Worm (Caenorhabditis elegans) whole organism, L3 larva: ENCODE measurements around the gene K11D12.14.
A peak's percentile ranks its signal among the peaks of the same experiment; 100 is the strongest.

Experiments
- ZK546.5 ChIP-seq: sonication (generic microtip); optimal IDR thresholded peaks from 2 replicates; lab custom pipeline; 2017; ENCODE audit warnings: missing biosample characterization, missing genetic modification characterization
- aly-2 ChIP-seq: fragments of 150-350 bp; optimal IDR thresholded peaks from 2 replicates; lab custom pipeline; 2014; ENCODE audit warnings: missing biosample characterization, missing genetic modification characterization
- ama-1 ChIP-seq: fragments of 150-350 bp; optimal IDR thresholded peaks from 2 replicates; lab custom pipeline; 2018
- ceh-16 ChIP-seq: sonication (generic microtip); optimal IDR thresholded peaks from 2 replicates; lab custom pipeline; 2017; ENCODE audit warnings: missing biosample characterization, missing genetic modification characterization
- ceh-82 ChIP-seq: fragments of 150-350 bp; optimal IDR thresholded peaks from 2 replicates; lab custom pipeline; 2014; ENCODE audit warnings: missing biosample characterization, missing genetic modification characterization
- ceh-9 ChIP-seq: sonication (generic microtip); optimal IDR thresholded peaks from 2 replicates; lab custom pipeline; 2018; ENCODE audit warnings: missing biosample characterization, missing genetic modification characterization
- daf-12 ChIP-seq: fragments of 150-350 bp; optimal IDR thresholded peaks from 2 replicates; lab custom pipeline; 2014; ENCODE audit warnings: missing biosample characterization, missing genetic modification reagents, missing genetic modification characterization
- egl-27 ChIP-seq: sonication (generic microtip); optimal IDR thresholded peaks from 4 replicates; lab custom pipeline; 2017; ENCODE audit warnings: missing biosample characterization, missing genetic modification reagents, missing genetic modification characterization
- egl-5 ChIP-seq: fragments of 150-350 bp; optimal IDR thresholded peaks from 2 replicates; lab custom pipeline; 2017; ENCODE audit warnings: missing biosample characterization, missing genetic modification reagents, missing genetic modification characterization, inconsistent platforms
- elt-2 ChIP-seq: sonication (generic microtip); optimal IDR thresholded peaks from 2 replicates; lab custom pipeline; 2016; ENCODE audit warnings: missing genetic modification reagents, mild to moderate bottlenecking, missing genetic modification characterization, missing compliant biosample characterization
- elt-3 ChIP-seq, 3 experiments: fragments of 150-350 bp in 1 of 3; sonication (generic microtip) in 2 of 3; optimal IDR thresholded peaks; 2 replicates in 2 of 3; 4 replicates in 1 of 3; lab custom pipeline; 2014 to 2017; ENCODE audit warnings: missing biosample characterization in 3 of 3, missing genetic modification characterization in 3 of 3
- eor-1 ChIP-seq, 2 experiments: fragments of 150-350 bp; optimal IDR thresholded peaks; 2 replicates each; lab custom pipeline; 2014 to 2018; ENCODE audit warnings: missing biosample characterization in 2 of 2, missing genetic modification characterization in 2 of 2
- fkh-10 ChIP-seq: sonication (generic microtip); optimal IDR thresholded peaks from 2 replicates; lab custom pipeline; 2017; ENCODE audit warnings: missing biosample characterization, missing genetic modification reagents, missing genetic modification characterization
- fkh-2 ChIP-seq: fragments of 150-350 bp; optimal IDR thresholded peaks from 2 replicates; lab custom pipeline; 2014; ENCODE audit warnings: missing biosample characterization, missing genetic modification reagents, missing genetic modification characterization
- fos-1 ChIP-seq: fragments of 150-350 bp; optimal IDR thresholded peaks from 2 replicates; lab custom pipeline; 2014; ENCODE audit warnings: missing biosample characterization, missing genetic modification characterization
- hmg-11 ChIP-seq: sonication (generic microtip); optimal IDR thresholded peaks from 2 replicates; lab custom pipeline; 2016; ENCODE audit warnings: missing genetic modification characterization, missing compliant biosample characterization
- lin-15B ChIP-seq: fragments of 150-350 bp; optimal IDR thresholded peaks from 2 replicates; lab custom pipeline; 2014; ENCODE audit warnings: missing biosample characterization, missing genetic modification characterization
- mdl-1 ChIP-seq: fragments of 150-350 bp; optimal IDR thresholded peaks from 2 replicates; lab custom pipeline; 2014; ENCODE audit warnings: missing biosample characterization, missing genetic modification characterization
- nfya-1 ChIP-seq: sonication (generic microtip); optimal IDR thresholded peaks from 2 replicates; lab custom pipeline; 2017; ENCODE audit warnings: missing genetic modification characterization, mild to moderate bottlenecking, missing compliant biosample characterization, antibody characterized with exemption, moderate library complexity; ENCODE audit not compliant: insufficient read depth
- nhr-11 ChIP-seq: fragments of 150-350 bp; optimal IDR thresholded peaks from 2 replicates; lab custom pipeline; 2014; ENCODE audit warnings: missing biosample characterization, missing genetic modification characterization
- nhr-237 ChIP-seq: fragments of 150-350 bp; optimal IDR thresholded peaks from 2 replicates; lab custom pipeline; 2014; ENCODE audit warnings: missing biosample characterization, missing genetic modification characterization
- nhr-25 ChIP-seq: sonication (generic microtip); optimal IDR thresholded peaks from 2 replicates; lab custom pipeline; 2017; ENCODE audit warnings: missing biosample characterization, missing genetic modification characterization
- nhr-28 ChIP-seq: fragments of 150-350 bp; optimal IDR thresholded peaks from 2 replicates; lab custom pipeline; 2014; ENCODE audit warnings: missing biosample characterization, missing genetic modification characterization
- nhr-43 ChIP-seq: sonication (generic microtip); optimal IDR thresholded peaks from 2 replicates; lab custom pipeline; 2016; ENCODE audit warnings: mild to moderate bottlenecking, missing genetic modification characterization, missing compliant biosample characterization; ENCODE audit not compliant: poor library complexity, severe bottlenecking
- nhr-67 ChIP-seq: fragments of 150-350 bp; optimal IDR thresholded peaks from 2 replicates; lab custom pipeline; 2014; ENCODE audit warnings: missing biosample characterization, missing genetic modification characterization
- nhr-76 ChIP-seq: fragments of 150-350 bp; sonication (generic microtip); optimal IDR thresholded peaks from 5 replicates; lab custom pipeline; 2014; ENCODE audit warnings: missing biosample characterization, missing genetic modification characterization
- nhr-77 ChIP-seq: fragments of 150-350 bp; optimal IDR thresholded peaks from 2 replicates; lab custom pipeline; 2014; ENCODE audit warnings: missing biosample characterization, missing genetic modification characterization
- pha-4 ChIP-seq: fragments of 150-350 bp; optimal IDR thresholded peaks from 2 replicates; lab custom pipeline; 2014; ENCODE audit warnings: missing biosample characterization, missing genetic modification reagents, missing genetic modification characterization
- pqm-1 ChIP-seq: fragments of 150-350 bp; optimal IDR thresholded peaks from 2 replicates; lab custom pipeline; 2017; ENCODE audit warnings: missing biosample characterization, missing genetic modification characterization, inconsistent platforms
- sea-2 ChIP-seq: fragments of 150-350 bp; sonication (generic microtip); optimal IDR thresholded peaks from 4 replicates; lab custom pipeline; 2014; ENCODE audit warnings: missing biosample characterization, missing genetic modification reagents, missing genetic modification characterization
- skn-1 ChIP-seq: fragments of 150-350 bp; optimal IDR thresholded peaks from 2 replicates; lab custom pipeline; 2014; ENCODE audit warnings: missing biosample characterization, missing genetic modification characterization
- snpc-4 ChIP-seq: fragments of 150-350 bp; optimal IDR thresholded peaks from 2 replicates; lab custom pipeline; 2014; ENCODE audit warnings: missing biosample characterization, missing genetic modification characterization
- tbx-2 ChIP-seq: sonication (generic microtip); optimal IDR thresholded peaks from 2 replicates; lab custom pipeline; 2016; ENCODE audit warnings: mild to moderate bottlenecking, missing genetic modification characterization, missing compliant biosample characterization
- unc-39 ChIP-seq: sonication (generic microtip); optimal IDR thresholded peaks from 4 replicates; lab custom pipeline; 2017; ENCODE audit warnings: missing biosample characterization, missing genetic modification characterization
- zag-1 ChIP-seq: fragments of 150-350 bp; optimal IDR thresholded peaks from 2 replicates; lab custom pipeline; 2014; ENCODE audit warnings: missing biosample characterization, missing genetic modification characterization
- ztf-11 ChIP-seq: fragments of 150-350 bp; optimal IDR thresholded peaks from 2 replicates; lab custom pipeline; 2014; ENCODE audit warnings: missing biosample characterization, missing genetic modification characterization
- ztf-4 ChIP-seq: fragments of 150-350 bp; optimal IDR thresholded peaks from 2 replicates; lab custom pipeline; 2014; ENCODE audit warnings: missing biosample characterization, missing genetic modification characterization

K11D12.14 gene

DNA sequence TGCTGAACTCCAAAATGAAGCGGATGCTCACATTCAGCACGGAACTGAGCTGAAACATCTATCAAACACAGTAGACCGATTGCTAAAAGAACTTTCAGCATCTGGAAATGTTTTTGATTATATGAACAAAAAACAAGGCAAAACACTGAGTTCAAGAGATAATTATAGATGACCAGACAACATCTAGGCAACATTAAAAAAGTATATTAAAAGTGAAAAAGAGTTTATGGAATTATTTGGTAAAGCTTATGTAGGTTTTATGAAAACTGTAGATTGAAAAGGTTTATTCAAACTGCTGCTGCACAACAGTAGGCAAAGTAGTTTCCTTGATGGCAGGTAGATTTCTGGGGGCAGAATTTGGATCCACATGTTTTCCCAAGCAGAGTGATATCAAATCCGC is 13.1 kb upstream of the K11D12.14 start, which contains the start of gene K11D12.7:
K11D12.7 (minus strand) TSS at position 101 of the 400 bp plus-strand sequence.
- TF ChIP-seq fkh-2 (tag; lab: Kevin White, UChicago) (no peak), nhr-76 (tag; lab: Kevin White, UChicago) (no peak), daf-12 (no peak), skn-1 (tag; lab: Kevin White, UChicago) (no peak), elt-3 (tag; optimal IDR thresholded peaks at IDR 0.05; lab: Kevin White, UChicago) (no peak), ztf-11 (tag; lab: Kevin White, UChicago) (no peak), ama-1 (lab: Kevin White, UChicago) (no peak), snpc-4 (tag; lab: Kevin White, UChicago) (no peak), lin-15B (tag; lab: Kevin White, UChicago) (no peak), nhr-237 (tag; lab: Kevin White, UChicago) (no peak), unc-39 (tag; lab: Kevin White, UChicago) (no peak), eor-1 (tag; optimal IDR thresholded peaks at IDR 0.05; lab: Kevin White, UChicago) (no peak), ztf-4 (tag; lab: Kevin White, UChicago) (no peak), egl-5 (no peak), ceh-9 (tag; lab: Kevin White, UChicago) (no peak), nhr-67 (tag; lab: Kevin White, UChicago) (no peak)

DNA sequence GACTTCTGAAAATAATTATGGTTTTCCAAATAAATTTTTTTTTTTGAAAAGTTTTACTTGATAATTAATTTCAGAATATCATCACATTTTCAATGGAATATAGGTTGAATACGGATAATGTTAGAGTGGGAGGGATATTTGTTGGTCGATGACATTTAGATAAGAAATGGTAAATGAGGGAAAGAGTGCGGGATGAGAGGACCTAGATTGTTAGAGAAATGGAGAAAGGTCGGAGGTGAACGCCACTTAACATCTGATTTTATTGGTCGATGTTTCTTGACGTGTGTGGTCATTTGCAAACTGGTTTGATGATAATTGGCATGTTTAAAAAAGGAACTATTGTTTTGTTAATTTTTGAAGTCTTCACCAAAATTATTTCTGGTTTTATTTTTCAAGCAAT is 11.0 kb upstream of the K11D12.14 start:
- TF ChIP-seq hmg-11 (tag; lab: Kevin White, UChicago) (no peak), nhr-25 (peak; percentile 60)

DNA sequence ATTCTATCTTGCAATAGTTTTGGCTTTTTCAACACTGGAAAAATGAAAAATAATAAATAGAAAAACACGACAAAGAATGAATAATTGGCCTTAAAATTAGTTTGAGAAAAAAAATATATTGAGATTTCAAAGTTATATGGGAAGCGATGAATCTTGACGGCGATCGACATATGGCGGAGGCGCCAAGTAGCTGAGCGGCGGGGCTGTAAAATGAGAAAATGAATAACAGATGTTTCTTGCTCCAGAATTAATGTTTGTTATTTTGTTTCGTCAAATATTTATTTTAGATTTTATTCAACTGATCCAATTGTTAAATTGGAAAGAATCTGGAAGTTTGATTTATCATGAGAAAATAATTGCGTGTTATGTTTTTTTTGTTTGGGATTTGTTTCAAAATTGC is 9.9 kb upstream of the K11D12.14 start, which contains the start of gene K11D12.11:
K11D12.11 (minus strand) TSS at position 42 of the 400 bp plus-strand sequence.
- TF ChIP-seq zag-1 (tag; lab: Kevin White, UChicago) (no peak), ceh-16 (tag; lab: Kevin White, UChicago) (no peak), nfya-1 (no peak), ZK546.5 (tag; lab: Kevin White, UChicago) (no peak), nhr-43 (tag; lab: Kevin White, UChicago) (no peak), ceh-9 (tag; lab: Kevin White, UChicago) (no peak), snpc-4 (tag; lab: Kevin White, UChicago) (no peak), fos-1 (tag; lab: Kevin White, UChicago) (no peak), nhr-237 (tag; lab: Kevin White, UChicago) (no peak), nhr-76 (tag; lab: Kevin White, UChicago) (no peak), pha-4 (tag; lab: Kevin White, UChicago) (no peak), aly-2 (no peak), fkh-10 (GFP tag; lab: Kevin White, UChicago) (no peak)

DNA sequence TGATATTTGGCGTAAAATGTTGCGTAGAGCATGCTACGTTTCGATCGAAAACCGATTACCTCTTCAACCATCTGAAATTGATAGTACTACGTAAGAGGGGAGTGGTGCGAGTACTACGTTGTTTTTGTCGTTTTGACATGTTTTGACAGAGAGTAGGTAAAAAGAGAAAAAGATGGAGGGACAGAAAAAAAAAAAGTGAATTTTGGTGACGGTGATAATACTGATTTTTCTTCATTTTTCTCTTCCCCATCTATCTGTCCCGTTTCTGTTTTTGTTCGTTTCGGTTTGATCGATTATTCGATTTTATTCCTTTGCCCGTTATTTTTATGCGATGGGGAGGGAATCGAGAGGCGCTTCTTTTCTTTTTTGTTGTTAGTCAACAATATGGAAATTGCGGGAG is 8.5 kb upstream of the K11D12.14 start, which contains the start of gene K11D12.8:
K11D12.8 (minus strand) TSS at position 77 of the 400 bp plus-strand sequence.
- TF ChIP-seq nhr-76 (tag; lab: Kevin White, UChicago) = no peak
- TF ChIP-seq nhr-11 (tag; lab: Kevin White, UChicago) = no peak
- no peak for TF ChIP-seq ceh-16 (tag; lab: Kevin White, UChicago)
- TF ChIP-seq tbx-2 (tag; lab: Kevin White, UChicago) = no peak
- TF ChIP-seq elt-3 (tag; optimal IDR thresholded peaks at IDR 0.05; lab: Kevin White, UChicago) = no peak
- TF ChIP-seq skn-1 (tag; lab: Kevin White, UChicago) = no peak
- TF ChIP-seq nhr-77 (tag; lab: Kevin White, UChicago) = no peak
- no peak for TF ChIP-seq fos-1 (tag; lab: Kevin White, UChicago)
- TF ChIP-seq fkh-10 (GFP tag; lab: Kevin White, UChicago) = no peak
- no peak for TF ChIP-seq mdl-1 (tag; lab: Kevin White, UChicago)
- TF ChIP-seq elt-2 (tag; lab: Kevin White, UChicago) = no peak
- no peak for TF ChIP-seq egl-27 (tag; lab: Kevin White, UChicago)
- TF ChIP-seq nhr-25 = no peak
- no peak for TF ChIP-seq egl-5

DNA sequence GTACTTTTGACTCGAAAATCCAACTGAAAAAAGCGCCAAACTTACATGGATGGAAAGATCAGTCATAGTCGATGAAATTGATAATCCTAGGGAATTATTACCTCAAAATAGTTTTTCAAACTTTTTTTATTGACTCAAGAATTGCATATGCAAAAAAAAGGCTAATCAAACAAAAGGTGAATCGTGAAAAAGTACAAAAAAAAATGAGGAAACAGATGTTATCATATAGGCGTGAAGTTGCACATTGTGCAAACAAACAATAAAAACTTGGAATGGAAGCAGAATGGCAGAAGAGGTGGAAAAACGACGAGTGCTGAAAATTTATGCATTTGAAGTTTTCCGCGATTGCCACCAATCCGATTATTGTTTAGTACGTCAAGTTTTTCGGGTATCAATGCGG is 3.3 kb upstream of the K11D12.14 start, which contains the start of gene exc-14:
exc-14 (minus strand) TSS at position 101 of the 400 bp plus-strand sequence.
- TF ChIP-seq ZK546.5 (tag; lab: Kevin White, UChicago) (no peak), nhr-28 (tag; lab: Kevin White, UChicago) (no peak), sea-2 (GFP tag; lab: Kevin White, UChicago) (no peak), fkh-2 (tag; lab: Kevin White, UChicago) (no peak), pqm-1 (tag; lab: Kevin White, UChicago) (no peak), fkh-10 (GFP tag; lab: Kevin White, UChicago) (no peak), mdl-1 (tag; lab: Kevin White, UChicago) (no peak), ceh-82 (tag; lab: Kevin White, UChicago) (no peak)
